Worm (Caenorhabditis elegans) whole organism, dauer: Measurements from ENCODE around the gene fbxb-75.

Experiments used
- unc-62 ChIP-seq: sonication (generic microtip); optimal IDR thresholded peaks from 2 replicates; lab custom pipeline; 2017; ENCODE audit warnings: missing biosample characterization, missing genetic modification reagents, missing genetic modification characterization

fbxb-75 gene

ce11 chrIV:4400350-4401326 lies 40.3 kb downstream of the fbxb-75 start, which contains the start of gene Y24D9A.6:
Y24D9A.6 (minus strand) TSS chrIV:4400400.
- no peak for TF ChIP-seq unc-62 (GFP tag; lab: Kevin White, UChicago)

ce11 chrIV:4399418-4400136 lies 41.4 kb downstream of the fbxb-75 start:
- no peak for TF ChIP-seq unc-62 (GFP tag; lab: Kevin White, UChicago)

- no peak for TF ChIP-seq unc-62 (GFP tag; lab: Kevin White, UChicago)
Observed at ce11 chrIV:4398890-4399289, 42.1 kb downstream of the fbxb-75 start.

- TF ChIP-seq unc-62 (GFP tag; lab: Kevin White, UChicago): no peak
Observed at ce11 chrIV:4398420-4398819, 42.6 kb downstream of the fbxb-75 start.

- TF ChIP-seq unc-62 (GFP tag; lab: Kevin White, UChicago): no peak
Observed at ce11 chrIV:4397586-4397985, 43.4 kb downstream of the fbxb-75 start.

- no peak for TF ChIP-seq unc-62 (GFP tag; lab: Kevin White, UChicago)
Observed at ce11 chrIV:4397111-4397510, 43.9 kb downstream of the fbxb-75 start.

ce11 chrIV:4396052-4396821 lies 44.7 kb downstream of the fbxb-75 start:
- no peak for TF ChIP-seq unc-62 (GFP tag; lab: Kevin White, UChicago)

ce11 chrIV:4395555-4395954 lies 45.4 kb downstream of the fbxb-75 start:
- TF ChIP-seq unc-62 (GFP tag; lab: Kevin White, UChicago): no peak

ce11 chrIV:4393942-4394460 lies 47.0 kb downstream of the fbxb-75 start, which contains the start of gene ell-1:
ell-1 (plus strand) TSS chrIV:4394410.
- no peak for TF ChIP-seq unc-62 (GFP tag; lab: Kevin White, UChicago)

- no peak for TF ChIP-seq unc-62 (GFP tag; lab: Kevin White, UChicago)
Observed at ce11 chrIV:4393488-4393887, 47.5 kb downstream of the fbxb-75 start.

ce11 chrIV:4390438-4390894 lies 50.5 kb downstream of the fbxb-75 start, which contains the start of the genes rpl-7A and set-21:
rpl-7A (minus strand) TSS chrIV:4390590.
set-21 (plus strand) TSS chrIV:4390844.
- no peak for TF ChIP-seq unc-62 (GFP tag; lab: Kevin White, UChicago)
